Fruit fly (Drosophila melanogaster) whole organism, pupa: ENCODE results near the gene ND-B8.

Experiments
- CG10348 ChIP-seq: fragments of 200-800 bp; sonication (Bioruptor generic); IDR thresholded peaks from 2 replicates; pipeline ENCODE4 v1.3.6; 2022; ENCODE audit warnings: missing biosample characterization, missing genetic modification characterization
- CG17806 ChIP-seq: fragments of 200-800 bp; sonication (Bioruptor generic); optimal IDR thresholded peaks from 2 replicates; lab custom pipeline; 2018; ENCODE audit warnings: missing biosample characterization, mild to moderate bottlenecking, missing genetic modification characterization, moderate library complexity
- CG34367 ChIP-seq: fragments of 200-800 bp; sonication (Bioruptor generic); optimal IDR thresholded peaks from 2 replicates; lab custom pipeline; 2018; ENCODE audit warnings: missing biosample characterization, mild to moderate bottlenecking, missing genetic modification characterization
- CG4496 ChIP-seq: fragments of 200-800 bp; sonication (Bioruptor generic); IDR thresholded peaks from 3 replicates; pipeline ENCODE4 v1.3.6; 2022; ENCODE audit warnings: missing biosample characterization, missing genetic modification characterization
- CG8159 ChIP-seq: fragments of 200-800 bp; sonication (Bioruptor generic); optimal IDR thresholded peaks from 3 replicates; lab custom pipeline; 2018; ENCODE audit warnings: missing biosample characterization, mild to moderate bottlenecking, missing genetic modification characterization, moderate library complexity
- CG9948 ChIP-seq: fragments of 200-800 bp; sonication (Bioruptor generic); optimal IDR thresholded peaks from 2 replicates; lab custom pipeline; 2018; ENCODE audit warnings: missing biosample characterization, mild to moderate bottlenecking, missing genetic modification characterization, moderate library complexity
- Ets98B ChIP-seq: fragments of 200-800 bp; sonication (Bioruptor generic); IDR thresholded peaks from 2 replicates; pipeline ENCODE4 v1.3.6; 2022; ENCODE audit warnings: missing biosample characterization, missing genetic modification characterization
- Pif1B ChIP-seq: fragments of 200-800 bp; sonication (Bioruptor generic); optimal IDR thresholded peaks from 3 replicates; lab custom pipeline; 2016; ENCODE audit warnings: missing biosample characterization, missing genetic modification characterization
- fd96Ca ChIP-seq: fragments of 200-800 bp; sonication (Bioruptor generic); IDR thresholded peaks from 3 replicates; pipeline ENCODE4 v1.3.6; 2022; ENCODE audit warnings: missing biosample characterization, missing genetic modification characterization
- gl ChIP-seq: fragments of 200-800 bp; sonication (Bioruptor generic); optimal IDR thresholded peaks from 2 replicates; lab custom pipeline; 2018; ENCODE audit warnings: missing biosample characterization, mild to moderate bottlenecking, missing genetic modification characterization

DNA sequence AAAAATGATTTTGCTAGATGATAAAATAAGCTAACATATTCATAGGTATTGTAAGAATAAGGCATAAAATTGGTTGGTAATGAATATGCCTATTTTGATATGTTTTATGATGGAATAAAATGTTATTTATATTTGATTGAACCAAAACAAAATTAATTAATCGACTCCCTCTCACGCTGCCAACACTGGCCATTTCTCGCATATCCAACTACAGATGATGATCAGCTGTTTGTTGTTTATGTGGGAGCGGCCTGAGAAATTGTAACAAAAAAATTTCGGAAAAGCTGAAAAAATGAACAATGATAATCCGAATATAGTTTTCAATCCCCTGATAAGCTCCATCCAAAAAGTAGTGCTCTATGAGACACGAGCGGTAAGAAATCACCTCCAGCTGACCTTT is 10.5 kb downstream of the ND-B8 start, which contains the start of gene FIG4:
- TF ChIP-seq gl (tag; lab: Kevin White, UChicago) (no peak), CG10348 (no peak), CG17806 (tag; lab: Kevin White, UChicago) (no peak), Pif1B (GFP tag; lab: Kevin White, UChicago) (no peak), CG34367 (tag; lab: Kevin White, UChicago) (no peak), CG9948 (no peak), CG4496 (GFP tag; lab: Robert Waterston, UW) (no peak), fd96Ca (GFP tag; lab: Robert Waterston, UW) (no peak), Ets98B (GFP tag; lab: Robert Waterston, UW) (no peak), CG8159 (tag; lab: Kevin White, UChicago) (no peak)
